Fruit fly (Drosophila melanogaster) whole organism, embryonic: ENCODE results near the gene vari.

Experiments
- Antp ChIP-seq: fragments of 200-800 bp; sonication (Bioruptor generic); optimal IDR thresholded peaks from 3 replicates; lab custom pipeline; 2016; ENCODE audit warnings: missing biosample characterization, missing genetic modification characterization
- BEAF-32 ChIP-seq: fragments of 200-800 bp; sonication (Bioruptor generic); optimal IDR thresholded peaks from 3 replicates; lab custom pipeline; 2017; ENCODE audit warnings: missing biosample characterization, missing genetic modification characterization, mild to moderate bottlenecking, moderate library complexity, missing genetic modification reagents
- CG10654 ChIP-seq: fragments of 200-800 bp; sonication (Bioruptor generic); optimal IDR thresholded peaks from 2 replicates; lab custom pipeline; 2016; ENCODE audit warnings: missing biosample characterization, missing genetic modification characterization
- CG10959 ChIP-seq: fragments of 200-800 bp; sonication (Bioruptor generic); IDR thresholded peaks from 2 replicates; pipeline ENCODE4 v1.3.6; 2022; ENCODE audit warnings: missing biosample characterization, missing genetic modification characterization
- CG11723 ChIP-seq: fragments of 200-800 bp; sonication (Bioruptor generic); optimal IDR thresholded peaks from 2 replicates; lab custom pipeline; 2017; ENCODE audit warnings: missing biosample characterization, mild to moderate bottlenecking, missing genetic modification characterization
- CG13123 ChIP-seq: fragments of 200-800 bp; sonication (Bioruptor generic); optimal IDR thresholded peaks from 2 replicates; lab custom pipeline; 2016; ENCODE audit warnings: missing biosample characterization, missing genetic modification characterization
- CG13296 ChIP-seq: fragments of 200-800 bp; sonication (Bioruptor generic); optimal IDR thresholded peaks from 3 replicates; lab custom pipeline; 2018; ENCODE audit warnings: missing biosample characterization, mild to moderate bottlenecking, missing genetic modification characterization
- CG14050 ChIP-seq: fragments of 200-800 bp; sonication (Bioruptor generic); IDR thresholded peaks from 3 replicates; pipeline ENCODE4 v1.3.6; 2022; ENCODE audit warnings: missing biosample characterization, missing genetic modification characterization
- CG14441 ChIP-seq: fragments of 200-800 bp; sonication (Bioruptor generic); IDR thresholded peaks from 2 replicates; pipeline ENCODE4 v1.3.6; 2022; ENCODE audit warnings: missing biosample characterization, missing genetic modification characterization
- CG1603 ChIP-seq: fragments of 200-800 bp; sonication (Bioruptor generic); optimal IDR thresholded peaks from 2 replicates; lab custom pipeline; 2019; ENCODE audit warnings: missing biosample characterization, mild to moderate bottlenecking, missing genetic modification characterization, moderate library complexity
- CG17328 ChIP-seq: fragments of 200-800 bp; sonication (Bioruptor generic); IDR thresholded peaks from 2 replicates; pipeline ENCODE4 v1.3.6; 2022; ENCODE audit warnings: missing biosample characterization, missing genetic modification characterization
- CG1832 ChIP-seq: fragments of 200-800 bp; sonication (Bioruptor generic); optimal IDR thresholded peaks from 2 replicates; lab custom pipeline; 2017; ENCODE audit warnings: missing biosample characterization, mild to moderate bottlenecking, missing genetic modification characterization, inconsistent platforms
- CG32767 ChIP-seq: fragments of 200-800 bp; sonication (Bioruptor generic); IDR thresholded peaks from 2 replicates; pipeline ENCODE4 v1.3.6; 2022; ENCODE audit warnings: missing biosample characterization, missing genetic modification characterization
- CG3407 ChIP-seq: fragments of 200-800 bp; sonication (Bioruptor generic); optimal IDR thresholded peaks from 2 replicates; lab custom pipeline; 2018; ENCODE audit warnings: missing biosample characterization, mild to moderate bottlenecking, missing genetic modification characterization
- CG34422 ChIP-seq: fragments of 200-800 bp; sonication (Bioruptor generic); IDR thresholded peaks from 3 replicates; pipeline ENCODE4 v1.3.6; 2022; ENCODE audit warnings: missing biosample characterization, missing genetic modification characterization
- CG4328 ChIP-seq: fragments of 200-800 bp; sonication (Bioruptor generic); optimal IDR thresholded peaks from 3 replicates; lab custom pipeline; 2017; ENCODE audit warnings: missing biosample characterization, missing genetic modification reagents, missing genetic modification characterization
- CG6791 ChIP-seq: fragments of 200-800 bp; sonication (Bioruptor generic); IDR thresholded peaks from 3 replicates; pipeline ENCODE4 v1.3.6; 2022; ENCODE audit warnings: missing biosample characterization, missing genetic modification characterization; ENCODE audit not compliant: partially characterized antibody
- CG8089 ChIP-seq: fragments of 200-800 bp; sonication (Bioruptor generic); optimal IDR thresholded peaks from 3 replicates; lab custom pipeline; 2016; ENCODE audit warnings: missing biosample characterization, missing genetic modification characterization
- CG8388 ChIP-seq: fragments of 200-800 bp; sonication (Bioruptor generic); optimal IDR thresholded peaks from 2 replicates; lab custom pipeline; 2019; ENCODE audit warnings: missing biosample characterization, mild to moderate bottlenecking, missing genetic modification characterization, moderate library complexity
- Camta ChIP-seq: fragments of 200-800 bp; sonication (Bioruptor generic); optimal IDR thresholded peaks from 2 replicates; lab custom pipeline; 2016; ENCODE audit warnings: missing biosample characterization, missing genetic modification characterization
- H15 ChIP-seq: fragments of 200-800 bp; sonication (Bioruptor generic); IDR thresholded peaks from 3 replicates; pipeline ENCODE4 v1.3.6; 2022; ENCODE audit warnings: missing biosample characterization, missing genetic modification characterization
- HLH54F ChIP-seq: fragments of 200-800 bp; sonication (Bioruptor generic); optimal IDR thresholded peaks from 3 replicates; lab custom pipeline; 2016; ENCODE audit warnings: missing biosample characterization, missing genetic modification characterization
- Hr51 ChIP-seq, 2 experiments: fragments of 200-800 bp; sonication (Bioruptor generic); optimal IDR thresholded peaks; 2 replicates in 1 of 2; 3 replicates in 1 of 2; lab custom pipeline; 2016 to 2018; ENCODE audit warnings: missing biosample characterization in 2 of 2, missing genetic modification characterization in 2 of 2, mild to moderate bottlenecking in 1 of 2, moderate library complexity in 1 of 2
- Kr ChIP-seq: fragments of 200-800 bp; sonication (Bioruptor generic); optimal IDR thresholded peaks from 2 replicates; lab custom pipeline; 2017; ENCODE audit warnings: missing biosample characterization, mild to moderate bottlenecking, missing genetic modification characterization
- Med ChIP-seq: fragments of 200-800 bp; sonication (Bioruptor generic); peaks from one replicate; lab custom pipeline; 2016; ENCODE audit warnings: missing biosample characterization, missing genetic modification characterization, mild to moderate bottlenecking, inconsistent platforms, moderate library complexity
- Meics ChIP-seq: fragments of 200-800 bp; sonication (Bioruptor generic); optimal IDR thresholded peaks from 2 replicates; lab custom pipeline; 2017; ENCODE audit warnings: missing biosample characterization, mild to moderate bottlenecking, missing genetic modification characterization
- Neu2 ChIP-seq: fragments of 200-800 bp; sonication (Bioruptor generic); optimal IDR thresholded peaks from 3 replicates; lab custom pipeline; 2016; ENCODE audit warnings: missing biosample characterization, missing genetic modification characterization, borderline replicate concordance
- Nf-YA ChIP-seq: fragments of 200-800 bp; sonication (Bioruptor generic); IDR thresholded peaks from 2 replicates; pipeline ENCODE4 v1.3.6; 2022; ENCODE audit warnings: missing biosample characterization, missing genetic modification characterization
- Nf-YC ChIP-seq: fragments of 200-800 bp; optimal IDR thresholded peaks from 3 replicates; lab custom pipeline; 2019; ENCODE audit warnings: missing biosample characterization, mild to moderate bottlenecking, missing genetic modification characterization, moderate library complexity
- Scr ChIP-seq: fragments of 200-800 bp; sonication (Bioruptor generic); IDR thresholded peaks from 2 replicates; pipeline ENCODE4 v1.3.6; 2022; ENCODE audit warnings: missing biosample characterization, missing genetic modification characterization; ENCODE audit not compliant: partially characterized antibody
- Sin3A ChIP-seq: fragments of >200 bp; optimal IDR thresholded peaks from 2 replicates; lab custom pipeline; 2018
- Tbp ChIP-seq: fragments of >200 bp; optimal IDR thresholded peaks from 2 replicates; lab custom pipeline; 2018; ENCODE audit warnings: missing biosample characterization, missing genetic modification characterization
- Trl ChIP-seq, 3 experiments: fragments of >200 bp in 2 of 3; fragments of 200-800 bp in 1 of 3; sonication (Bioruptor generic) in 1 of 3; optimal IDR thresholded peaks; 2 replicates in 1 of 3; 3 replicates in 2 of 3; lab custom pipeline; 2016 to 2017; ENCODE audit warnings: missing biosample characterization in 1 of 3, missing genetic modification characterization in 1 of 3
- croc ChIP-seq: fragments of 200-800 bp; sonication (Bioruptor generic); conservative IDR thresholded peaks from 3 replicates; pipeline ENCODE4 v1.3.6; 2022; ENCODE audit warnings: missing biosample characterization, missing genetic modification characterization
- da ChIP-seq: fragments of 200-800 bp; sonication (Bioruptor generic); optimal IDR thresholded peaks from 2 replicates; lab custom pipeline; 2016; ENCODE audit warnings: missing biosample characterization, missing genetic modification characterization
- dpn ChIP-seq, 2 experiments: fragments of 200-800 bp; sonication (Bioruptor generic); optimal IDR thresholded peaks; 3 replicates each; lab custom pipeline; 2016; ENCODE audit warnings: missing biosample characterization in 2 of 2, missing genetic modification characterization in 2 of 2
- lbe ChIP-seq: fragments of 200-800 bp; sonication (Bioruptor generic); optimal IDR thresholded peaks from 2 replicates; lab custom pipeline; 2016; ENCODE audit warnings: missing biosample characterization, mild to moderate bottlenecking, missing genetic modification characterization
- lmd ChIP-seq: fragments of 200-800 bp; sonication (Bioruptor generic); IDR thresholded peaks from 2 replicates; pipeline ENCODE4 v1.3.6; 2022; ENCODE audit warnings: missing biosample characterization, missing genetic modification characterization
- lola ChIP-seq, 3 experiments: fragments of >200 bp in 2 of 3; fragments of 200-800 bp in 1 of 3; sonication (Bioruptor generic) in 1 of 3; optimal IDR thresholded peaks; 2 replicates each; lab custom pipeline; 2017 to 2019; ENCODE audit warnings: missing biosample characterization in 3 of 3, missing genetic modification characterization in 3 of 3, mild to moderate bottlenecking in 1 of 3, moderate library complexity in 1 of 3
- luna ChIP-seq: fragments of 200-800 bp; sonication (Bioruptor generic); optimal IDR thresholded peaks from 2 replicates; lab custom pipeline; 2016; ENCODE audit warnings: missing biosample characterization, missing genetic modification characterization
- pho ChIP-seq: fragments of 200-800 bp; sonication (Bioruptor generic); optimal IDR thresholded peaks from 2 replicates; lab custom pipeline; 2016; ENCODE audit warnings: missing biosample characterization, missing genetic modification characterization
- pros ChIP-seq: fragments of 200-800 bp; sonication (Bioruptor generic); optimal IDR thresholded peaks from 3 replicates; lab custom pipeline; 2019; ENCODE audit warnings: missing biosample characterization, mild to moderate bottlenecking, missing genetic modification characterization, moderate library complexity
- psq ChIP-seq: fragments of 200-800 bp; sonication (Bioruptor generic); optimal IDR thresholded peaks from 2 replicates; lab custom pipeline; 2017; ENCODE audit warnings: missing biosample characterization, missing genetic modification characterization
- sim ChIP-seq: fragments of 200-800 bp; sonication (Bioruptor generic); IDR thresholded peaks from 2 replicates; pipeline ENCODE4 v1.3.6; 2022; ENCODE audit warnings: missing biosample characterization, missing genetic modification characterization
- sima ChIP-seq: fragments of 200-800 bp; sonication (Bioruptor generic); optimal IDR thresholded peaks from 2 replicates; lab custom pipeline; 2016; ENCODE audit warnings: missing biosample characterization, missing genetic modification characterization
- sob ChIP-seq: fragments of 200-800 bp; sonication (Bioruptor generic); IDR thresholded peaks from 2 replicates; pipeline ENCODE4 v1.3.6; 2022; ENCODE audit warnings: missing biosample characterization, missing genetic modification characterization
- sqz ChIP-seq: fragments of 200-800 bp; sonication (Bioruptor generic); optimal IDR thresholded peaks from 3 replicates; lab custom pipeline; 2018; ENCODE audit warnings: missing biosample characterization, mild to moderate bottlenecking, missing genetic modification characterization
- stwl ChIP-seq: fragments of 200-800 bp; sonication (Bioruptor generic); optimal IDR thresholded peaks from 3 replicates; lab custom pipeline; 2018; ENCODE audit warnings: missing biosample characterization, mild to moderate bottlenecking, missing genetic modification characterization, moderate library complexity
- tx ChIP-seq: fragments of 200-800 bp; sonication (Bioruptor generic); optimal IDR thresholded peaks from 2 replicates; lab custom pipeline; 2016; ENCODE audit warnings: missing biosample characterization, missing genetic modification characterization
- zf30C ChIP-seq: fragments of 200-800 bp; sonication (Bioruptor generic); optimal IDR thresholded peaks from 3 replicates; lab custom pipeline; 2018; ENCODE audit warnings: missing biosample characterization, mild to moderate bottlenecking, missing genetic modification characterization

Gene vari

dm6 chr2L:20770242-20770769 lies 26.5 kb downstream of the vari start, which contains the start of gene cad (continued):
- TF ChIP-seq zf30C (GFP tag; lab: Kevin White, UChicago) (no peak), H15 (no peak), CG8089 (GFP tag; lab: Kevin White, UChicago) (no peak), Nf-YA (GFP tag; lab: Robert Waterston, UW) (peak; percentile 60), Camta (GFP tag; lab: Kevin White, UChicago) (no peak), croc (no peak), HLH54F (GFP tag; lab: Kevin White, UChicago) (no peak), CG13296 (GFP tag; lab: Kevin White, UChicago) (peak; percentile 13), Antp (GFP tag; lab: Kevin White, UChicago) (no peak), Hr51 (GFP tag; optimal IDR thresholded peaks at IDR 0.05; lab: Kevin White, UChicago) (no peak), Neu2 (no peak), Med (GFP tag; lab: Kevin White, UChicago) (peak; percentile 94), lbe (GFP tag; lab: Kevin White, UChicago) (peak; percentile 13), CG11723 (GFP tag; lab: Kevin White, UChicago) (no peak), CG17328 (GFP tag; lab: Robert Waterston, UW) (peak; percentile 55; the same call in 1 of the 2 replicates), CG4328 (GFP tag; lab: Kevin White, UChicago) (no peak), dpn (GFP tag; optimal IDR thresholded peaks at IDR 0.05; lab: Kevin White, UChicago) (no peak), BEAF-32 (GFP tag; lab: Kevin White, UChicago) (no peak), CG8388 (peak; percentile 2), Kr (GFP tag; lab: Kevin White, UChicago) (no peak), pros (GFP tag; lab: Kevin White, UChicago) (peak; percentile 25), CG10654 (GFP tag; lab: Kevin White, UChicago) (no peak), CG13123 (GFP tag; lab: Kevin White, UChicago) (no peak), Trl (optimal IDR thresholded peaks at IDR 0.05; lab: Kevin White, UChicago) (no peak), Trl (GFP tag; optimal IDR thresholded peaks at IDR 0.05; lab: Kevin White, UChicago) (no peak), CG1603 (peak; percentile 25), psq (peak; percentile 31), lmd (GFP tag; lab: Robert Waterston, UW) (no peak), stwl (tag; lab: Kevin White, UChicago) (no peak), CG34422 (GFP tag; lab: Robert Waterston, UW) (no peak), CG32767 (no peak), sob (peak; percentile 57; the same call in 1 of the 2 replicates), sima (GFP tag; lab: Kevin White, UChicago) (no peak), CG14050 (GFP tag; lab: Robert Waterston, UW) (peak; percentile 51; the same call in 2 of the 3 replicates), pho (GFP tag; lab: Kevin White, UChicago) (no peak), CG14441 (peak; percentile 61; the same call in 1 of the 2 replicates), CG1832 (peak; percentile 98), lola (GFP tag; optimal IDR thresholded peaks at IDR 0.05; lab: Kevin White, UChicago) (no peak), Sin3A (lab: Kevin White, UChicago) (no peak), Tbp (GFP tag; lab: Kevin White, UChicago) (no peak), tx (no peak), sim (0 out of 2 replicates have a peak, but pooled peaks have one; percentile 20), luna (GFP tag; lab: Kevin White, UChicago) (no peak), CG3407 (no peak), sqz (GFP tag; lab: Kevin White, UChicago) (peak; percentile 94), Nf-YC (tag; lab: Kevin White, UChicago) (peak; percentile 98), da (GFP tag; lab: Kevin White, UChicago) (no peak), Meics (GFP tag; lab: Kevin White, UChicago) (peak; percentile 39), CG6791 (peak; percentile 48; the same call in 2 of the 3 replicates), Scr (GFP tag; lab: Robert Waterston, UW) (peak; percentile 41; the same call in 1 of the 2 replicates), CG10959 (GFP tag; lab: Robert Waterston, UW) (no peak)
